Fruit fly (Drosophila melanogaster) whole organism: Measurements from ENCODE around the gene Sytalpha.

ENCODE experiments used
- EcR ChIP-seq, 2 experiments: fragments of >200 bp; optimal IDR thresholded peaks; 2 replicates each; lab custom pipeline; 2017; ENCODE audit warnings: missing biosample characterization in 2 of 2, missing genetic modification characterization in 2 of 2, missing genetic modification reagents in 2 of 2
- pan ChIP-seq: fragments of >200 bp; optimal IDR thresholded peaks from 2 replicates; lab custom pipeline; 2017
- psq ChIP-seq: fragments of >200 bp; optimal IDR thresholded peaks from 2 replicates; lab custom pipeline; 2017

dm6 chr2L:17627559-17627958 is 35.5 kb downstream of the Sytalpha start, which contains the start of gene CG43054:
- no peak for TF ChIP-seq psq
- no peak for TF ChIP-seq pan
- TF ChIP-seq EcR (GFP tag; optimal IDR thresholded peaks at IDR 0.05; lab: Kevin White, UChicago): no peak
